Worm (Caenorhabditis elegans) whole organism, L1 larva: ENCODE measurements around the gene ham-3.

ENCODE experiments used
- lin-15B ChIP-seq: fragments of 150-350 bp; sonication (generic microtip); optimal IDR thresholded peaks from 3 replicates; lab custom pipeline; 2014; ENCODE audit warnings: missing biosample characterization, missing genetic modification characterization
- pqm-1 ChIP-seq: sonication (generic microtip); optimal IDR thresholded peaks from 3 replicates; lab custom pipeline; 2017; ENCODE audit warnings: missing biosample characterization, missing genetic modification characterization

ce11 chrIII:10160385-10160784, 39.8 kb downstream of the ham-3 start, which contains the start of the genes K08E5.5 and mua-3:
- no peak for TF ChIP-seq pqm-1 (tag; lab: Kevin White, UChicago)
- no peak for TF ChIP-seq lin-15B (tag; lab: Kevin White, UChicago)
